Worm (Caenorhabditis elegans) whole organism, L4 larva: ENCODE results near the gene usp-4.

Source experiments
- T26A8.4 ChIP-seq: fragments of 200-800 bp; sonication (Bioruptor generic); IDR thresholded peaks from 2 replicates; pipeline ENCODE4 v1.3.6; 2022; ENCODE audit warnings: missing genetic modification characterization, missing compliant biosample characterization
- Y48G9A.11 ChIP-seq: fragments of 200-800 bp; sonication (Bioruptor generic); IDR thresholded peaks from 2 replicates; pipeline ENCODE4 v1.3.6; 2022; ENCODE audit warnings: missing genetic modification reagents, missing genetic modification characterization, missing compliant biosample characterization
- ZK337.2 ChIP-seq: fragments of 200-800 bp; sonication (Bioruptor generic); IDR thresholded peaks from 2 replicates; pipeline ENCODE4 v1.3.6; 2022; ENCODE audit warnings: missing genetic modification reagents, missing genetic modification characterization, missing compliant biosample characterization
- aha-1 ChIP-seq: fragments of 150-350 bp; peaks from one replicate; lab custom pipeline; 2014; ENCODE audit warnings: missing biosample characterization, missing genetic modification characterization
- ceh-32 ChIP-seq: sonication (generic microtip); optimal IDR thresholded peaks from 2 replicates; lab custom pipeline; 2016; ENCODE audit warnings: mild to moderate bottlenecking, missing genetic modification characterization, missing compliant biosample characterization; ENCODE audit not compliant: poor library complexity
- ceh-82 ChIP-seq: sonication (generic microtip); optimal IDR thresholded peaks from 2 replicates; lab custom pipeline; 2017; ENCODE audit warnings: missing biosample characterization, missing genetic modification characterization
- cey-2 ChIP-seq: sonication (generic microtip); optimal IDR thresholded peaks from 3 replicates; lab custom pipeline; 2017; ENCODE audit warnings: missing genetic modification characterization, mild to moderate bottlenecking, missing compliant biosample characterization, antibody characterized with exemption, borderline replicate concordance; ENCODE audit not compliant: insufficient read depth
- daf-16 ChIP-seq, 3 experiments: sonication (generic microtip); optimal IDR thresholded peaks; 2 replicates each; lab custom pipeline; 2016 to 2017; ENCODE audit warnings: missing genetic modification characterization in 3 of 3, missing genetic modification reagents in 3 of 3, mild to moderate bottlenecking in 2 of 3, missing compliant biosample characterization in 2 of 3, missing biosample characterization in 1 of 3, moderate library complexity in 1 of 3
- daf-8 ChIP-seq: fragments of 200-800 bp; sonication (Bioruptor generic); IDR thresholded peaks from 2 replicates; pipeline ENCODE4 v1.3.6; 2022; ENCODE audit warnings: missing genetic modification characterization, missing compliant biosample characterization
- dmd-6 ChIP-seq: fragments of 200-800 bp; sonication (Bioruptor generic); IDR thresholded peaks from 2 replicates; pipeline ENCODE4 v1.3.6; 2022; ENCODE audit warnings: missing genetic modification reagents, missing genetic modification characterization, missing compliant biosample characterization
- dpl-1 ChIP-seq: fragments of 150-350 bp; optimal IDR thresholded peaks from 2 replicates; lab custom pipeline; 2014; ENCODE audit warnings: missing biosample characterization, missing genetic modification reagents, missing genetic modification characterization
- dve-1 ChIP-seq: sonication (generic microtip); optimal IDR thresholded peaks from 2 replicates; lab custom pipeline; 2017; ENCODE audit warnings: antibody characterized with exemption, mild to moderate bottlenecking, missing genetic modification characterization, missing compliant biosample characterization; ENCODE audit not compliant: insufficient read depth
- egl-43 ChIP-seq: fragments of 200-800 bp; sonication (Bioruptor generic); IDR thresholded peaks from 2 replicates; pipeline ENCODE4 v1.3.6; 2022; ENCODE audit warnings: missing genetic modification reagents, missing genetic modification characterization, missing compliant biosample characterization
- fkh-10 ChIP-seq: fragments of 150-350 bp; optimal IDR thresholded peaks from 2 replicates; lab custom pipeline; 2014; ENCODE audit warnings: missing biosample characterization, missing genetic modification reagents, missing genetic modification characterization
- hlh-11 ChIP-seq: fragments of 200-800 bp; sonication (Bioruptor generic); optimal IDR thresholded peaks from 2 replicates; lab custom pipeline; 2018; ENCODE audit warnings: mild to moderate bottlenecking, missing genetic modification characterization, missing compliant biosample characterization
- hlh-30 ChIP-seq: sonication (generic microtip); optimal IDR thresholded peaks from 2 replicates; lab custom pipeline; 2017; ENCODE audit warnings: antibody characterized with exemption, mild to moderate bottlenecking, missing genetic modification characterization, missing compliant biosample characterization; ENCODE audit not compliant: insufficient read depth
- hmg-1.1 ChIP-seq: fragments of 200-800 bp; sonication (Bioruptor generic); IDR thresholded peaks from 2 replicates; pipeline ENCODE4 v1.3.6; 2022; ENCODE audit warnings: missing genetic modification reagents, missing genetic modification characterization, missing compliant biosample characterization
- lin-13 ChIP-seq: fragments of 150-350 bp; optimal IDR thresholded peaks from 2 replicates; lab custom pipeline; 2014; ENCODE audit warnings: missing biosample characterization, missing genetic modification reagents, missing genetic modification characterization
- lin-38 ChIP-seq: fragments of 200-800 bp; sonication (Bioruptor generic); IDR thresholded peaks from 2 replicates; pipeline ENCODE4 v1.3.6; 2022; ENCODE audit warnings: missing genetic modification reagents, missing genetic modification characterization, missing compliant biosample characterization
- lin-39 ChIP-seq: fragments of 150-350 bp; optimal IDR thresholded peaks from 2 replicates; lab custom pipeline; 2014; ENCODE audit warnings: missing biosample characterization, missing genetic modification reagents, missing genetic modification characterization
- mep-1 ChIP-seq: fragments of 150-350 bp; sonication (generic microtip); optimal IDR thresholded peaks from 3 replicates; lab custom pipeline; 2014; ENCODE audit warnings: missing biosample characterization, missing genetic modification characterization
- mes-2 ChIP-seq: sonication (generic microtip); optimal IDR thresholded peaks from 2 replicates; lab custom pipeline; 2016; ENCODE audit warnings: missing genotype, mild to moderate bottlenecking, missing genetic modification characterization, missing compliant biosample characterization; ENCODE audit not compliant: poor library complexity, severe bottlenecking
- mxl-2 ChIP-seq: fragments of 200-800 bp; sonication (Bioruptor generic); conservative IDR thresholded peaks from 2 replicates; pipeline ENCODE4 v1.3.6; 2022; ENCODE audit warnings: missing genetic modification reagents, missing genetic modification characterization, missing compliant biosample characterization
- nhr-10 ChIP-seq: fragments of 150-350 bp; optimal IDR thresholded peaks from 2 replicates; lab custom pipeline; 2014; ENCODE audit warnings: missing biosample characterization, missing genetic modification characterization
- nhr-11 ChIP-seq: fragments of 150-350 bp; optimal IDR thresholded peaks from 2 replicates; lab custom pipeline; 2014; ENCODE audit warnings: missing biosample characterization, missing genetic modification characterization
- nhr-28 ChIP-seq: fragments of 150-350 bp; optimal IDR thresholded peaks from 2 replicates; lab custom pipeline; 2014; ENCODE audit warnings: missing biosample characterization, missing genetic modification characterization
- nhr-42 ChIP-seq: fragments of 200-800 bp; sonication (Bioruptor generic); IDR thresholded peaks from 2 replicates; pipeline ENCODE4 v1.3.6; 2022; ENCODE audit warnings: missing genetic modification characterization, missing compliant biosample characterization
- nhr-6 ChIP-seq: fragments of 150-350 bp; optimal IDR thresholded peaks from 2 replicates; lab custom pipeline; 2014; ENCODE audit warnings: missing biosample characterization, missing genetic modification characterization
- nhr-77 ChIP-seq: fragments of 150-350 bp; optimal IDR thresholded peaks from 2 replicates; lab custom pipeline; 2014; ENCODE audit warnings: missing biosample characterization, missing genetic modification characterization
- pqm-1 ChIP-seq: sonication (generic microtip); optimal IDR thresholded peaks from 2 replicates; lab custom pipeline; 2017; ENCODE audit warnings: missing biosample characterization, missing genetic modification characterization
- set-16 ChIP-seq: fragments of 200-800 bp; sonication (Bioruptor generic); IDR thresholded peaks from 2 replicates; pipeline ENCODE4 v1.3.6; 2022; ENCODE audit warnings: missing genetic modification reagents, missing genetic modification characterization, missing compliant biosample characterization
- snpc-1.2 ChIP-seq: fragments of 200-800 bp; sonication (Bioruptor generic); IDR thresholded peaks from 2 replicates; pipeline ENCODE4 v1.3.6; 2022; ENCODE audit warnings: missing genetic modification reagents, missing genetic modification characterization, missing compliant biosample characterization
- unc-130 ChIP-seq: sonication (generic microtip); optimal IDR thresholded peaks from 2 replicates; lab custom pipeline; 2016; ENCODE audit warnings: missing genetic modification reagents, missing genetic modification characterization, missing compliant biosample characterization
- unc-39 ChIP-seq: sonication (generic microtip); optimal IDR thresholded peaks from 2 replicates; lab custom pipeline; 2017; ENCODE audit warnings: missing biosample characterization, missing genetic modification characterization
- zag-1 ChIP-seq: fragments of 150-350 bp; optimal IDR thresholded peaks from 2 replicates; lab custom pipeline; 2014; ENCODE audit warnings: missing biosample characterization, missing genetic modification characterization
- zip-11 ChIP-seq: fragments of 200-800 bp; sonication (Bioruptor generic); IDR thresholded peaks from 2 replicates; pipeline ENCODE4 v1.3.6; 2022; ENCODE audit warnings: missing genetic modification characterization, missing compliant biosample characterization

usp-4 gene

DNA sequence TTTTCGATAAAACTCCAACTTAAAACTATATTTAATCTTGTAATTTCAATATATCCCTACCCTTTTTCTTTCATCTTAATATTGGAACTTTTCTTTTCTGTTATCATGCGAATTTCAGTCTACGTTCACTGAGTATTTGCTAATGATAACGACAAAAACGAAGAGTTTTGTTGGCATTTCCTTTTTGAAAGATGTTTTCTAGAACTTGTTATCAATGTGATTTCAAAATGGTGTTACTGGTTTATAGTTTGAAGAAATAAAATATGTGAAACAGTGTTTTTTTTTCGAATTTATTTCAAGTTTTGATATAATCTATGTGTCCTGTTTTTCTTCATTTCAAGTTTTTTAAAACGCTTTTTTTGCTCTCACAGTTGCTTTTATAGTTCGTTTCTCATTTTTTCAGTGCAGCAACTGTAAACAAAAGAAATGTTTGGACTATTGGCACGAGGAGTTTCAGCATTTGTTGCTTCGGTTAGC, 13.3 kb downstream of the usp-4 start, which contains the start of gene anat-1:
Gene anat-1 (plus strand): TSS at position 427 of the 477 bp plus-strand sequence.
- no peak for TF ChIP-seq egl-43 (GFP tag; lab: Robert Waterston, UW)
- no peak for TF ChIP-seq dpl-1 (GFP tag; lab: Kevin White, UChicago)
- TF ChIP-seq daf-16 (GFP tag; optimal IDR thresholded peaks at IDR 0.05; lab: Kevin White, UChicago): no peak
- TF ChIP-seq daf-16 (tag; optimal IDR thresholded peaks at IDR 0.05; lab: Kevin White, UChicago): peak; percentile 73
- peak; percentile 23 for TF ChIP-seq dve-1 (tag; lab: Kevin White, UChicago)
- TF ChIP-seq zip-11: no peak
- TF ChIP-seq pqm-1 (tag; lab: Kevin White, UChicago): peak; percentile 73
- TF ChIP-seq nhr-42 (GFP tag; lab: Robert Waterston, UW): no peak
- no peak for TF ChIP-seq ceh-32 (tag; lab: Kevin White, UChicago)
- no peak for TF ChIP-seq ZK337.2 (GFP tag; lab: Robert Waterston, UW)
- no peak for TF ChIP-seq ceh-82 (tag; lab: Kevin White, UChicago)

DNA sequence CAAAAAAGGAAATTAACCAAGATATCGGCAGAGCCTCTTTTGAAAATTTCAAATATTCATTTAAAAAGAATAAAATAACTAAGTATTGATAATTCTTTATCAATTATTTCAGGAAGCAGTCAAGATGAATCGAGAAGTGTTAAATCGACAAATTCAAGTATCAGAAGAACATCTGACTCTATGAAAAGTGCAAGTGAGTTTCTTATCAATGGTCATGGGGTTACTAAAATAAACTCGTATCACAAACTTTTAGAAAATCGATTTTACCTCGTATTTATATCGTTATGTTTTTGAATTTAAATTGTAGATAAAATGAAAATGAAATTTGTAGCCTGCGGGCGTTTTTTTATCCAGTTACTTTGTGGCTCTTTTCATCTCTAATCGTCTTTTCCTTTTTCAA, 14.4 kb downstream of the usp-4 start:
- TF ChIP-seq dmd-6 (no peak), nhr-10 (tag; lab: Kevin White, UChicago) (no peak), nhr-28 (peak; percentile 34), daf-8 (no peak), aha-1 (tag; lab: Kevin White, UChicago) (peak; percentile 52), nhr-11 (tag; lab: Kevin White, UChicago) (no peak), cey-2 (no peak), hlh-30 (tag; lab: Kevin White, UChicago) (peak; percentile 22), lin-39 (no peak), T26A8.4 (no peak), mep-1 (tag; lab: Kevin White, UChicago) (no peak), Y48G9A.11 (GFP tag; lab: Robert Waterston, UW) (no peak), daf-16 (GFP tag; optimal IDR thresholded peaks at IDR 0.05; lab: Kevin White, UChicago) (no peak), daf-16 (tag; optimal IDR thresholded peaks at IDR 0.05; lab: Kevin White, UChicago) (peak; percentile 48), unc-39 (tag; lab: Kevin White, UChicago) (no peak), lin-13 (GFP tag; lab: Kevin White, UChicago) (no peak), dve-1 (tag; lab: Kevin White, UChicago) (peak; percentile 61), mxl-2 (GFP tag; lab: Robert Waterston, UW) (no peak), nhr-77 (tag; lab: Kevin White, UChicago) (peak; percentile 44), lin-38 (GFP tag; lab: Robert Waterston, UW) (no peak), set-16 (GFP tag; lab: Robert Waterston, UW) (no peak)

DNA sequence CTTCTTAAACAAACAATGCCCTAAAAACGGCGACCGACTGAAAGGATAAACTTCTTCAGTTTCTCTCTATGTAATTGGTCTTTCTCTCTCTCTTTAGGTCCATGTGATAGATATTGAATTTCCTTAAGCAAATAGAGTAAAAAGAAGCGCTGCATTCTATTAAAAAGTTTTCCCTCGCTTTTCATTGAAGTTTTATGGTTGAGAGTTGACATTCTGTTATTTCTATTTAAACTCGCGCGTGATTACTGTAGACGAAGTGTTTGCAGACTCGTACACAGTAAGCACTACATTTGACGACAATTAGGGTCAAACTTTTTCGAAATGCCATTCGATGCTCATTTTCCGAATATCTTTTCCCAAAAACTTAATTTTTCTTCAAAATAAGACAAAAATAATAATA, 20.0 kb downstream of the usp-4 start:
- TF ChIP-seq snpc-1.2: peak; percentile 62
- no peak for TF ChIP-seq unc-130

- TF ChIP-seq mes-2 (tag; lab: Kevin White, UChicago) (peak; percentile 38), lin-38 (GFP tag; lab: Robert Waterston, UW) (peak; percentile 27; the same call in 1 of the 2 replicates), hmg-1.1 (GFP tag; lab: Robert Waterston, UW) (peak; percentile 36; the same call in 1 of the 2 replicates), hlh-11 (tag; lab: Kevin White, UChicago) (peak; percentile 59), nhr-11 (tag; lab: Kevin White, UChicago) (peak; percentile 4), mep-1 (tag; lab: Kevin White, UChicago) (peak; percentile 39), zag-1 (tag; lab: Kevin White, UChicago) (no peak), nhr-28 (peak; percentile 50), cey-2 (no peak), fkh-10 (GFP tag; lab: Kevin White, UChicago) (no peak), dve-1 (tag; lab: Kevin White, UChicago) (peak; percentile 61), aha-1 (tag; lab: Kevin White, UChicago) (peak; percentile 16), nhr-6 (peak; percentile 51)
Measured at ce11 chrIV:6785151-6785550, 28.0 kb downstream of the usp-4 start, which contains the start of gene dyci-1. TSS of gene dyci-1 (minus strand) at chrIV:6785272.
